Fruit fly (Drosophila melanogaster) whole organism: ENCODE data around the gene Exo70.
A peak's percentile ranks its signal among the peaks of the same experiment; 100 is the strongest.

ENCODE experiments used
- CG8478 ChIP-seq: fragments of >200 bp; optimal IDR thresholded peaks from 2 replicates; lab custom pipeline; 2018; ENCODE audit warnings: inconsistent platforms
- Dll ChIP-seq: fragments of >200 bp; optimal IDR thresholded peaks from 2 replicates; lab custom pipeline; 2017
- EcR ChIP-seq, 2 experiments: fragments of >200 bp; optimal IDR thresholded peaks; 2 replicates each; lab custom pipeline; 2017; ENCODE audit warnings: missing biosample characterization in 2 of 2, missing genetic modification characterization in 2 of 2, missing genetic modification reagents in 2 of 2
- pan ChIP-seq: fragments of >200 bp; optimal IDR thresholded peaks from 2 replicates; lab custom pipeline; 2017
- psq ChIP-seq: fragments of >200 bp; optimal IDR thresholded peaks from 2 replicates; lab custom pipeline; 2017
- usp ChIP-seq: fragments of >200 bp; optimal IDR thresholded peaks from 2 replicates; lab custom pipeline; 2017; ENCODE audit warnings: missing biosample characterization, missing genetic modification characterization, mixed read lengths

The Exo70 gene

dm6 chr3L:8394132-8394531 lies 17.5 kb upstream of the Exo70 start:
- no peak for TF ChIP-seq CG8478
- TF ChIP-seq Dll (lab: Kevin White, UChicago): no peak
- no peak for TF ChIP-seq usp (GFP tag; lab: Kevin White, UChicago)
- TF ChIP-seq pan (lab: Kevin White, UChicago): no peak
- TF ChIP-seq EcR (GFP tag; optimal IDR thresholded peaks at IDR 0.05; lab: Kevin White, UChicago): no peak
- no peak for TF ChIP-seq psq (lab: Kevin White, UChicago)

dm6 chr3L:8394944-8395343 lies 16.7 kb upstream of the Exo70 start:
- TF ChIP-seq psq (lab: Kevin White, UChicago) (no peak), usp (GFP tag; lab: Kevin White, UChicago) (no peak), CG8478 (no peak), pan (lab: Kevin White, UChicago) (no peak), EcR (GFP tag; optimal IDR thresholded peaks at IDR 0.05; lab: Kevin White, UChicago) (no peak), Dll (lab: Kevin White, UChicago) (no peak)

- no peak for TF ChIP-seq Dll (lab: Kevin White, UChicago)
- TF ChIP-seq usp (GFP tag; lab: Kevin White, UChicago): no peak
- no peak for TF ChIP-seq psq (lab: Kevin White, UChicago)
- no peak for TF ChIP-seq EcR (GFP tag; optimal IDR thresholded peaks at IDR 0.05; lab: Kevin White, UChicago)
- no peak for TF ChIP-seq pan (lab: Kevin White, UChicago)
- no peak for TF ChIP-seq CG8478
Measured at dm6 chr3L:8395630-8396168, 16.0 kb upstream of the Exo70 start, which contains the start of gene CG7120. CG7120 (plus strand) TSS chr3L:8396000.

dm6 chr3L:8396187-8396586 lies 15.5 kb upstream of the Exo70 start:
- TF ChIP-seq EcR (GFP tag; optimal IDR thresholded peaks at IDR 0.05; lab: Kevin White, UChicago) (no peak), psq (lab: Kevin White, UChicago) (no peak)

- TF ChIP-seq psq (lab: Kevin White, UChicago) (no peak), pan (lab: Kevin White, UChicago) (peak; percentile 85)
Measured at dm6 chr3L:8398763-8399445, 12.7 kb upstream of the Exo70 start.

dm6 chr3L:8405123-8405522 lies 6.5 kb upstream of the Exo70 start, which contains the start of the genes Tpt, mkg-p and CG13667:
Tpt (minus strand) TSS chr3L:8405277.
mkg-p (minus strand) TSS chr3L:8405277.
CG13667 (plus strand) TSS chr3L:8405454.
- no peak for TF ChIP-seq Dll (lab: Kevin White, UChicago)
- no peak for TF ChIP-seq usp (GFP tag; lab: Kevin White, UChicago)
- no peak for TF ChIP-seq psq (lab: Kevin White, UChicago)
- TF ChIP-seq EcR (GFP tag; optimal IDR thresholded peaks at IDR 0.05; lab: Kevin White, UChicago): no peak
- no peak for TF ChIP-seq CG8478
- TF ChIP-seq pan (lab: Kevin White, UChicago): no peak

- no peak for TF ChIP-seq pan (lab: Kevin White, UChicago)
- no peak for TF ChIP-seq usp (GFP tag; lab: Kevin White, UChicago)
- no peak for TF ChIP-seq psq (lab: Kevin White, UChicago)
- no peak for TF ChIP-seq CG8478
- no peak for TF ChIP-seq Dll (lab: Kevin White, UChicago)
- no peak for TF ChIP-seq EcR (GFP tag; optimal IDR thresholded peaks at IDR 0.05; lab: Kevin White, UChicago)
Measured at dm6 chr3L:8412725-8413124, 1.1 kb downstream of the Exo70 start, which contains the start of the genes Oseg1 and mtrm. Oseg1 (minus strand) TSS chr3L:8412825. mtrm (plus strand) TSS chr3L:8413012.

dm6 chr3L:8418984-8419383 lies 7.3 kb downstream of the Exo70 start:
- no peak for TF ChIP-seq CG8478
- TF ChIP-seq EcR (GFP tag; optimal IDR thresholded peaks at IDR 0.05; lab: Kevin White, UChicago): no peak
- TF ChIP-seq usp (GFP tag; lab: Kevin White, UChicago): no peak
- no peak for TF ChIP-seq pan (lab: Kevin White, UChicago)
- TF ChIP-seq Dll (lab: Kevin White, UChicago): no peak
- no peak for TF ChIP-seq psq (lab: Kevin White, UChicago)

- TF ChIP-seq usp (GFP tag; lab: Kevin White, UChicago) (no peak), CG8478 (no peak), pan (lab: Kevin White, UChicago) (no peak), EcR (GFP tag; optimal IDR thresholded peaks at IDR 0.05; lab: Kevin White, UChicago) (no peak), psq (lab: Kevin White, UChicago) (no peak), Dll (lab: Kevin White, UChicago) (no peak)
Measured at dm6 chr3L:8419622-8420176, 8.0 kb downstream of the Exo70 start.

dm6 chr3L:8421361-8421760 lies 9.7 kb downstream of the Exo70 start:
- TF ChIP-seq usp (GFP tag; lab: Kevin White, UChicago): no peak
- TF ChIP-seq pan (lab: Kevin White, UChicago): no peak
- TF ChIP-seq Dll (lab: Kevin White, UChicago): no peak
- TF ChIP-seq psq (lab: Kevin White, UChicago): no peak
- TF ChIP-seq CG8478: no peak
- no peak for TF ChIP-seq EcR (GFP tag; optimal IDR thresholded peaks at IDR 0.05; lab: Kevin White, UChicago)

dm6 chr3L:8421808-8422586 lies 10.3 kb downstream of the Exo70 start, which contains the start of gene CG32354:
CG32354 (minus strand) TSS chr3L:8422205.
- TF ChIP-seq EcR (GFP tag; optimal IDR thresholded peaks at IDR 0.05; lab: Kevin White, UChicago): no peak
- no peak for TF ChIP-seq CG8478
- TF ChIP-seq pan (lab: Kevin White, UChicago): no peak
- no peak for TF ChIP-seq Dll (lab: Kevin White, UChicago)
- TF ChIP-seq usp (GFP tag; lab: Kevin White, UChicago): no peak
- no peak for TF ChIP-seq psq (lab: Kevin White, UChicago)
